Fruit fly (Drosophila melanogaster): ENCODE measurements around the gene dia.

Gene dia

DNA sequence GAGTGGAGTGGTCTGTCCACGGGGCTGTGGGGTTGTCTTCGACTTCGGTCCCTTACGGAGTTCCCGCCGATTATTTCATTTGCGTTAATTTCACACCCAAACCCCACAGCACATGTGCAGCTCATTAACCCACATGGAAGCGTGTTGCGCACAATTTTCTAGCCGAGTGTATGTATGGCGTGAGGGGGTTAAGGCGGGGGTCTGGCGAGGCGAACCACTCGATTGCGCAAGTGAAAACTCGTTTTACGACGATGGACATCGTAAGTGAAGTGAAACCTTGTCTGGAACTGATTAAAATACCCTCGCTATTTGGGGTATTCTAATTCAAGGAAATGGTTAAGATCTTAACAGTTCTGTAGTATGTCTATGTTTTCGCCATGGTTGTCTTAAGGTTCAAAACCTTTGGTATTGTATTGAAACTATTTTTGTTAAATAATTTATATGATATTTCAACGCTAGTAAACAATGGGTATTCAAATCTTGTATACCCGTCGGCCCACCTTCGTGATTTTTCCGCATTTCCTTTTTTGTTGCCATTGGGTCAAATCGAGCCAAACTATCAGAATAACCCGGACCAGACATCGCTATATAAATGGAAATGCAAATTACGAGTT, 53.2 kb downstream of the dia start (continued):
- TF ChIP-seq lz (GFP tag; optimal IDR thresholded peaks at IDR 0.05) = no peak
- no peak for TF ChIP-seq Met (GFP tag; optimal IDR thresholded peaks at IDR 0.05)
- peak; percentile 9 to 55 for TF ChIP-seq ss (GFP tag; optimal IDR thresholded peaks at IDR 0.05)
- TF ChIP-seq spab (GFP tag; optimal IDR thresholded peaks at IDR 0.05) = peak; percentile 43
- TF ChIP-seq CG8319 (GFP tag; optimal IDR thresholded peaks at IDR 0.05) = no peak
- peak; percentile 82 for TF ChIP-seq achi (GFP tag; optimal IDR thresholded peaks at IDR 0.05)
- peak; percentile 82 for TF ChIP-seq CG6163 (GFP tag; IDR thresholded peaks at IDR 0.05)
- TF ChIP-seq Hr39 (GFP tag; optimal IDR thresholded peaks at IDR 0.05) = no peak

DNA sequence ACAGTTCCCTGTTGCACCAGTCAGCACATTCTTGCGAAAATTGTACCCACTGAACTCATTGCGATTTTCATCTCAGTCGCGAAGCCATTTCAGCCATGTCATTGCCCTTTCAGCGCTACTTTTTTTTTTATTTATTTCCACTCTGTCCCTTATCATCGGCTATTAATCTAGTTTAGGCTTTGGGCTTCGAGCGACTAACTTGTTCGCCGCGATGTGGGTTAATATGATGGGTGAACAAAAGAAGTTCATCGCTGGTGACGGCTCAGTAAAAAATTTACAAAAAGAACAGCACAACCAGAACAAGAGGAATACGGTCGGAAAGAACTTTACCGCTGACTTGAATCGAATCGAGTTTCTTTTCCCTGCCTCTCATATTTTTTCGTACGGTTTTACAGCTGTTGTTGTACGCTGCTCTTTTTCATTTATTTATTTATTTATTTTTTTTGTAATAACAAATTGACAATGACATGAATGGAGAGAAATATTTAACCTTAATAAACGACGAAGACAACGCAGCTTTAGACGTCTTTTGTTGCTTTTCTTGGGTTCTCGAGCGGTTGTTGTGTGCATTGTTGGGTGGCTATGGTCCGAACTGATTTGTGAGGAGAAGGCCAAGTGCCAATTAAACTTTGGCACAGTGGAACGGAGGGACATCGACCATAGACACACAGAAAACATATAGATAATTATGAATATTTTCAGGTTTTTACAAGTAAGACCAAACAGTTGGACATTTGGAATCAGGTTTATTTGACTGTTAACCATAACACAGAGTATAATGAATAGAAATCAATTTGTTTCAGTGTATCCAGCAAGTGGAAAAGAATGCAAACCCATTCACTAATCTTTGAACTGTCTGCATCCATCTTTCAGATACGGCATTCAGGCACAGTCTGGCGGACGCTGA, 54.6 kb downstream of the dia start:
- TF ChIP-seq CG3919 (GFP tag; optimal IDR thresholded peaks at IDR 0.05) = peak; percentile 28
- no peak for TF ChIP-seq CG6792 (GFP tag; optimal IDR thresholded peaks at IDR 0.05)
- no peak for TF ChIP-seq eg (GFP tag; IDR thresholded peaks at IDR 0.05)
- peak; percentile 67 for TF ChIP-seq svp (GFP tag)
- TF ChIP-seq salr (GFP tag; optimal IDR thresholded peaks at IDR 0.05) = no peak
- peak; percentile 44 for TF ChIP-seq Ets96B (tag; optimal IDR thresholded peaks at IDR 0.05)
- peak; percentile 65 to 80 for TF ChIP-seq ss (GFP tag; optimal IDR thresholded peaks at IDR 0.05)
- TF ChIP-seq Sox15 (GFP tag; optimal IDR thresholded peaks at IDR 0.05) = no peak
- no peak for TF ChIP-seq CG6276 (GFP tag; optimal IDR thresholded peaks at IDR 0.05)
- peak; percentile 1 for TF ChIP-seq CG10631 (GFP tag; optimal IDR thresholded peaks at IDR 0.05)
- TF ChIP-seq dsx (GFP tag; optimal IDR thresholded peaks at IDR 0.05; ENCODE audit: poor library complexity, severe bottlenecking) = peak; percentile 51
- peak; percentile 2 for TF ChIP-seq OdsH (GFP tag; optimal IDR thresholded peaks at IDR 0.05)
- TF ChIP-seq CG32006 (GFP tag; optimal IDR thresholded peaks at IDR 0.05) = no peak
- TF ChIP-seq Eip75B (GFP tag; optimal IDR thresholded peaks at IDR 0.05) = peak; percentile 17
- no peak for TF ChIP-seq Ets21C (GFP tag; optimal IDR thresholded peaks at IDR 0.05)
- peak; percentile 45 for TF ChIP-seq CG10669 (GFP tag; optimal IDR thresholded peaks at IDR 0.05)
- peak; percentile 9 for TF ChIP-seq CG34406 (GFP tag; optimal IDR thresholded peaks at IDR 0.05)
- no peak for TF ChIP-seq esn (GFP tag; optimal IDR thresholded peaks at IDR 0.05)
- peak; percentile 7 for TF ChIP-seq spab (GFP tag; optimal IDR thresholded peaks at IDR 0.05)
- TF ChIP-seq CG6163 (GFP tag; IDR thresholded peaks at IDR 0.05) = peak; percentile 61; the same call in 2 of the 3 replicates
- TF ChIP-seq CG8119 (GFP tag; IDR thresholded peaks at IDR 0.05) = no peak
- peak; percentile 57 for TF ChIP-seq CG6808 (GFP tag; optimal IDR thresholded peaks at IDR 0.05)
- no peak for TF ChIP-seq Hr4 (GFP tag; optimal IDR thresholded peaks at IDR 0.05)
- peak; percentile 31 for TF ChIP-seq Eip93F (GFP tag; optimal IDR thresholded peaks at IDR 0.05)
- peak; percentile 85 for TF ChIP-seq Eip78C (GFP tag)
- TF ChIP-seq CG6854 (GFP tag; optimal IDR thresholded peaks at IDR 0.05) = no peak
- no peak for TF ChIP-seq CG31627 (GFP tag; optimal IDR thresholded peaks at IDR 0.05)
- no peak for TF ChIP-seq CG11762 (GFP tag; optimal IDR thresholded peaks at IDR 0.05; ENCODE audit: insufficient read depth)
- no peak for TF ChIP-seq Met (GFP tag; optimal IDR thresholded peaks at IDR 0.05)
- TF ChIP-seq Hr38 (GFP tag; optimal IDR thresholded peaks at IDR 0.05) = no peak
- TF ChIP-seq fd85E (GFP tag; optimal IDR thresholded peaks at IDR 0.05) = no peak
- no peak for TF ChIP-seq Blimp-1 (GFP tag; optimal IDR thresholded peaks at IDR 0.05)
- TF ChIP-seq Lpt (GFP tag; optimal IDR thresholded peaks at IDR 0.05) = no peak
- no peak for TF ChIP-seq pdm3 (GFP tag; optimal IDR thresholded peaks at IDR 0.05)
- TF ChIP-seq CG9139 (GFP tag; optimal IDR thresholded peaks at IDR 0.05) = peak; percentile 78
- TF ChIP-seq CG3032 (tag; optimal IDR thresholded peaks at IDR 0.05) = peak; percentile 52
- no peak for TF ChIP-seq CG16779 (tag; optimal IDR thresholded peaks at IDR 0.05)
- TF ChIP-seq Smox (GFP tag; optimal IDR thresholded peaks at IDR 0.05) = no peak
- TF ChIP-seq acj6 (GFP tag; optimal IDR thresholded peaks at IDR 0.05) = peak; percentile 4
- TF ChIP-seq dac (GFP tag; optimal IDR thresholded peaks at IDR 0.05) = no peak
- no peak for TF ChIP-seq fkh (GFP tag; optimal IDR thresholded peaks at IDR 0.05)
- no peak for TF ChIP-seq CG11902 (GFP tag; optimal IDR thresholded peaks at IDR 0.05)
- no peak for TF ChIP-seq CG8319 (GFP tag; optimal IDR thresholded peaks at IDR 0.05)
